Worm (Caenorhabditis elegans) whole organism, late embryonic: ENCODE results near the gene F14H3.14.

Experiments used
- C08G9.2 ChIP-seq: sonication (generic microtip); optimal IDR thresholded peaks from 2 replicates; lab custom pipeline; 2016; ENCODE audit warnings: mild to moderate bottlenecking, missing genetic modification characterization, moderate library complexity, missing compliant biosample characterization
- F13H6.1 ChIP-seq: sonication (generic microtip); optimal IDR thresholded peaks from 2 replicates; lab custom pipeline; 2016; ENCODE audit warnings: missing genetic modification characterization, missing compliant biosample characterization
- K02D7.2 ChIP-seq: sonication (generic microtip); optimal IDR thresholded peaks from 2 replicates; lab custom pipeline; 2017; ENCODE audit warnings: mild to moderate bottlenecking, missing genetic modification characterization, missing compliant biosample characterization
- K09A11.1 ChIP-seq: sonication (generic microtip); optimal IDR thresholded peaks from 2 replicates; lab custom pipeline; 2017; ENCODE audit warnings: antibody characterized with exemption, mild to moderate bottlenecking, missing genetic modification characterization, missing compliant biosample characterization; ENCODE audit not compliant: insufficient read depth
- Y22D7AL.16 ChIP-seq: sonication (generic microtip); optimal IDR thresholded peaks from 2 replicates; lab custom pipeline; 2016; ENCODE audit warnings: missing genetic modification characterization, missing compliant biosample characterization
- ahr-1 ChIP-seq: sonication (generic microtip); optimal IDR thresholded peaks from 2 replicates; lab custom pipeline; 2016; ENCODE audit warnings: missing genetic modification characterization, missing compliant biosample characterization
- ama-1 ChIP-seq: fragments of 150-350 bp; optimal IDR thresholded peaks from 2 replicates; lab custom pipeline; 2014
- ceh-19 ChIP-seq: fragments of 200-800 bp; sonication (Bioruptor generic); optimal IDR thresholded peaks from 2 replicates; lab custom pipeline; 2018; ENCODE audit warnings: mild to moderate bottlenecking, missing genetic modification characterization, missing compliant biosample characterization
- ceh-24 ChIP-seq: sonication (generic microtip); optimal IDR thresholded peaks from 2 replicates; lab custom pipeline; 2016; ENCODE audit warnings: mild to moderate bottlenecking, missing genetic modification characterization, missing compliant biosample characterization
- ceh-30 ChIP-seq: fragments of 150-350 bp; optimal IDR thresholded peaks from 2 replicates; lab custom pipeline; 2014; ENCODE audit warnings: missing biosample characterization, missing genetic modification characterization
- ceh-48 ChIP-seq: sonication (generic microtip); optimal IDR thresholded peaks from 2 replicates; lab custom pipeline; 2016; ENCODE audit warnings: missing genetic modification characterization, inconsistent platforms, missing compliant biosample characterization
- ceh-9 ChIP-seq: sonication (generic microtip); optimal IDR thresholded peaks from 2 replicates; lab custom pipeline; 2016; ENCODE audit warnings: mild to moderate bottlenecking, missing genetic modification characterization, inconsistent platforms, missing compliant biosample characterization
- dmd-4 ChIP-seq: sonication (generic microtip); optimal IDR thresholded peaks from 2 replicates; lab custom pipeline; 2016; ENCODE audit warnings: borderline replicate concordance, missing genetic modification characterization, missing compliant biosample characterization
- elt-4 ChIP-seq: sonication (generic microtip); optimal IDR thresholded peaks from 2 replicates; lab custom pipeline; 2016; ENCODE audit warnings: missing genetic modification characterization, missing compliant biosample characterization
- ets-4 ChIP-seq: sonication (generic microtip); optimal IDR thresholded peaks from 2 replicates; lab custom pipeline; 2016; ENCODE audit warnings: missing genetic modification characterization, missing compliant biosample characterization
- eyg-1 ChIP-seq: sonication (generic microtip); optimal IDR thresholded peaks from 2 replicates; lab custom pipeline; 2016; ENCODE audit warnings: missing genotype, missing genetic modification characterization, missing compliant biosample characterization
- fkh-6 ChIP-seq: sonication (generic microtip); optimal IDR thresholded peaks from 2 replicates; lab custom pipeline; 2016; ENCODE audit warnings: missing genetic modification characterization, missing compliant biosample characterization
- hlh-13 ChIP-seq: fragments of 200-800 bp; sonication (Bioruptor generic); optimal IDR thresholded peaks from 2 replicates; lab custom pipeline; 2018; ENCODE audit warnings: mild to moderate bottlenecking, missing genetic modification characterization, missing compliant biosample characterization
- hlh-15 ChIP-seq: sonication (generic microtip); optimal IDR thresholded peaks from 2 replicates; lab custom pipeline; 2016; ENCODE audit warnings: missing genetic modification characterization, missing compliant biosample characterization
- hlh-8 ChIP-seq: sonication (generic microtip); optimal IDR thresholded peaks from 2 replicates; lab custom pipeline; 2016; ENCODE audit warnings: missing genotype, missing genetic modification characterization, missing compliant biosample characterization
- madf-2 ChIP-seq: sonication (generic microtip); optimal IDR thresholded peaks from 2 replicates; lab custom pipeline; 2017; ENCODE audit warnings: missing genetic modification characterization, missing compliant biosample characterization
- mec-3 ChIP-seq: sonication (generic microtip); optimal IDR thresholded peaks from 2 replicates; lab custom pipeline; 2016; ENCODE audit warnings: borderline replicate concordance, missing genetic modification characterization, missing compliant biosample characterization
- nfya-1 ChIP-seq: sonication (generic microtip); optimal IDR thresholded peaks from 2 replicates; lab custom pipeline; 2017; ENCODE audit warnings: missing genetic modification characterization, mild to moderate bottlenecking, missing compliant biosample characterization, antibody characterized with exemption, moderate library complexity
- nhr-11 ChIP-seq: fragments of 150-350 bp; optimal IDR thresholded peaks from 2 replicates; lab custom pipeline; 2014; ENCODE audit warnings: missing biosample characterization, missing genetic modification characterization
- nhr-232 ChIP-seq: sonication (generic microtip); optimal IDR thresholded peaks from 2 replicates; lab custom pipeline; 2016; ENCODE audit warnings: missing genetic modification characterization, missing compliant biosample characterization
- pha-2 ChIP-seq: sonication (generic microtip); optimal IDR thresholded peaks from 2 replicates; lab custom pipeline; 2017; ENCODE audit warnings: mild to moderate bottlenecking, missing genetic modification characterization, missing compliant biosample characterization
- pha-4 ChIP-seq: fragments of 150-350 bp; optimal IDR thresholded peaks from 2 replicates; lab custom pipeline; 2018; ENCODE audit warnings: missing biosample characterization, missing genetic modification reagents, missing genetic modification characterization
- pqm-1 ChIP-seq: sonication (generic microtip); optimal IDR thresholded peaks from 2 replicates; lab custom pipeline; 2016; ENCODE audit warnings: missing genetic modification characterization, missing compliant biosample characterization
- sdc-2 ChIP-seq: sonication (generic microtip); optimal IDR thresholded peaks from 2 replicates; lab custom pipeline; 2016; ENCODE audit warnings: missing genotype, missing genetic modification characterization, missing compliant biosample characterization
- sox-4 ChIP-seq: sonication (generic microtip); optimal IDR thresholded peaks from 2 replicates; lab custom pipeline; 2017; ENCODE audit warnings: mild to moderate bottlenecking, missing genetic modification characterization, inconsistent platforms, missing compliant biosample characterization
- syd-9 ChIP-seq: sonication (generic microtip); optimal IDR thresholded peaks from 2 replicates; lab custom pipeline; 2016; ENCODE audit warnings: mild to moderate bottlenecking, missing genetic modification characterization, moderate library complexity, missing compliant biosample characterization
- tbx-2 ChIP-seq: sonication (generic microtip); optimal IDR thresholded peaks from 2 replicates; lab custom pipeline; 2016; ENCODE audit warnings: missing genetic modification characterization, missing compliant biosample characterization
- tbx-7 ChIP-seq: sonication (generic microtip); optimal IDR thresholded peaks from 2 replicates; lab custom pipeline; 2016; ENCODE audit warnings: missing genotype, missing genetic modification characterization, missing compliant biosample characterization
- unc-42 ChIP-seq: sonication (generic microtip); optimal IDR thresholded peaks from 2 replicates; lab custom pipeline; 2016; ENCODE audit warnings: missing genotype, missing genetic modification characterization, missing compliant biosample characterization
- unc-55 ChIP-seq: sonication (generic microtip); optimal IDR thresholded peaks from 2 replicates; lab custom pipeline; 2017; ENCODE audit warnings: missing biosample characterization, missing genetic modification reagents, missing genetic modification characterization
- unc-86 ChIP-seq: sonication (generic microtip); optimal IDR thresholded peaks from 2 replicates; lab custom pipeline; 2016; ENCODE audit warnings: missing genetic modification characterization, missing compliant biosample characterization
- zip-5 ChIP-seq: sonication (generic microtip); optimal IDR thresholded peaks from 2 replicates; lab custom pipeline; 2016; ENCODE audit warnings: missing genetic modification characterization, missing compliant biosample characterization
- ztf-16 ChIP-seq: sonication (generic microtip); optimal IDR thresholded peaks from 2 replicates; lab custom pipeline; 2017; ENCODE audit warnings: missing genetic modification characterization, missing compliant biosample characterization

The F14H3.14 gene

DNA sequence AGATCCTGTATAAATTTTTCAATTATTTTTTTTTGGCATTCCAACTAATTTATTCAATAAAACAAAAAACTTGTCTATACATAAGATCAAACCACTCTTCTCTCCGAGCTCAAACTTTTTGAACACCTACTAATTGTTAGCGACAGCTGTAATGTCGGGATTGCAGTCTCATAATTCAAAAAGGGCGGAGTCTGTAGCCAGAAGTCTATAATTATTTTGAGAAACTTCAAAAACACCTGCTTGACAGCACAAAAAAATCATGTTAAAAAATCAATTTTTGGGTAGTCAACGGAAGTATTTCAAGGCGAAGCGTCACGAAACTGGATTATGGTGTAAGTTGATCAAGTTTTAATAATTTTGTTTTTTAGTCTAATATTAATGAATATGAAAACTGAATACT, 42.6 kb downstream of the F14H3.14 start, which contains the start of gene srx-44:
Gene srx-44, plus strand, starts transcription at position 301 of the 400 bp plus-strand sequence.
- no peak for TF ChIP-seq unc-55 (GFP tag; lab: Kevin White, UChicago)
- no peak for TF ChIP-seq pha-4 (tag; lab: Kevin White, UChicago)
- no peak for TF ChIP-seq C08G9.2 (tag; lab: Kevin White, UChicago)
- no peak for TF ChIP-seq hlh-13 (GFP tag; lab: Kevin White, UChicago)
- TF ChIP-seq hlh-15: no peak
- no peak for TF ChIP-seq ahr-1
- no peak for TF ChIP-seq F13H6.1
- TF ChIP-seq ceh-48 (tag; lab: Kevin White, UChicago): no peak
- no peak for TF ChIP-seq ztf-16 (tag; lab: Kevin White, UChicago)
- no peak for TF ChIP-seq tbx-7 (tag; lab: Kevin White, UChicago)
- TF ChIP-seq, all 69 proteins: peak for 0

DNA sequence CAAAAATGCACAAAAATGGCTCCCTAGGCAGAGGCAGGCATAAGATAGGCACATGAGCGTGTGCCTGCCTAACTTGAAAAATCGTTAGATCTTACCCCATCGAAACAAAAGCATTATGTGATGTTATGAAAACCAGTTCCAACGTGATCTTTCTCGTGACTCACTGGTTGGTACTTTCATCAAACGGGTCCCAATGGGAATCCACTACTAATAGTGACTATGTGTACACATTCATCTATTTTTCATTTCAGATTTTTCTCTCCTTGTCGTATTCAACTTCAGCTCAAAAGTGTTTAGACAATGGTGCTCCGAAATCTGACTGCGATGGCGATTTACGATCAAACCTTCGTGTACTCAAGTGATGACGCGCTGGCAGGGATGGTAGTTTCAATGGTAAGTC, 45.0 kb downstream of the F14H3.14 start, which contains the start of gene srx-43:
Gene srx-43, plus strand, starts transcription at position 301 of the 400 bp plus-strand sequence.
- TF ChIP-seq K09A11.1 (tag; lab: Kevin White, UChicago) (no peak), fkh-6 (tag; lab: Kevin White, UChicago) (no peak), ama-1 (lab: Kevin White, UChicago) (no peak), dmd-4 (tag; lab: Kevin White, UChicago) (no peak), K02D7.2 (no peak), sdc-2 (tag; lab: Kevin White, UChicago) (no peak), syd-9 (tag; lab: Kevin White, UChicago) (no peak), ztf-16 (tag; lab: Kevin White, UChicago) (no peak), ceh-19 (no peak), zip-5 (no peak), nfya-1 (tag; lab: Kevin White, UChicago) (no peak), F13H6.1 (no peak), ets-4 (no peak), madf-2 (no peak), tbx-2 (no peak), unc-42 (tag; lab: Kevin White, UChicago) (no peak), ceh-30 (tag; lab: Kevin White, UChicago) (no peak)

DNA sequence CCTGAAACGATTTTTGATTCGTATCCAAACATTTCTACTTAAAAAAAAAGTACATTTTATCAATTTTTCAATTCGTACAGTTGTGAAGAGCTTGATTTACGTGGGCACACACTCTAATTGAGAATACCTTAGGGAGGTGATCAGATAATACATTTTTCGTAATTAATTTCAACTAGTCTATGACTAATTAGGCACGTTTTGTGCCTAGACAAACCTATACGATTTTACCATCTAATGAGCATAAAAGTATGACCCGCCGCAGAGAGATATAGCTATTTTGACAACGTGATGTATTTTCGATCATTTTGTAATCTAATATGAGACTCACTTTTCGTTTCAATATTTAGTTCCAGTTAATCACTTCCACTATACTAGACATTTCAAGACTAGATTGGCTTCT, 45.7 kb downstream of the F14H3.14 start:
- no peak for TF ChIP-seq pqm-1 (tag; lab: Kevin White, UChicago)
- no peak for TF ChIP-seq sox-4 (tag; lab: Kevin White, UChicago)
- TF ChIP-seq mec-3 (tag; lab: Kevin White, UChicago): no peak
- TF ChIP-seq ceh-24 (tag; lab: Kevin White, UChicago): no peak
- no peak for TF ChIP-seq hlh-8 (tag; lab: Kevin White, UChicago)
- TF ChIP-seq F13H6.1: no peak
- TF ChIP-seq eyg-1 (tag; lab: Kevin White, UChicago): no peak
- no peak for TF ChIP-seq ceh-9 (tag; lab: Kevin White, UChicago)
- no peak for TF ChIP-seq nhr-232 (tag; lab: Kevin White, UChicago)
- TF ChIP-seq ama-1 (lab: Kevin White, UChicago): no peak
- TF ChIP-seq elt-4: no peak

DNA sequence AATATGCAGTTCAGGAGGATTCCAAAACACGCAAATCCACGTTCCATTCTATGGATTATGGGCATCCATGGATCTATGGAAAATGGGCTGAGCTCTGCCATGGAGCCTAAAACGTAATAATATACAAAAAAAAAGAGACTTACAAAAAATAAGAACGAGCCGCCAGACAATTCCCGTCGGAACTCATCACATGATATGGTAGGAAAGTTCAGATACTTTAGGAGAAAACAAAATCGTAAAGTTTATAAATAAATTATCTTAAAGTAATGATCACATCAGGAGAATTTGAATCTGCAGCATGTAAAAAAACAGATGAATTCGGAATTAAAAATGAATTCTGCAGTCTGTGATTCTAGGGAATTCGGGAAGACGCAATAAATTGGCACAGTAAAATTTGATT, 47.0 kb downstream of the F14H3.14 start, which contains the start of gene str-232:
Gene str-232, minus strand, starts transcription at position 101 of the 400 bp plus-strand sequence.
- TF ChIP-seq pha-2 (tag; lab: Kevin White, UChicago) (no peak), nhr-11 (tag; lab: Kevin White, UChicago) (no peak), tbx-7 (tag; lab: Kevin White, UChicago) (no peak), dmd-4 (tag; lab: Kevin White, UChicago) (no peak), sox-4 (tag; lab: Kevin White, UChicago) (no peak), Y22D7AL.16 (no peak), unc-86 (no peak)
